Worm (Caenorhabditis elegans): Measurements from ENCODE around the gene E02H4.7.

DNA sequence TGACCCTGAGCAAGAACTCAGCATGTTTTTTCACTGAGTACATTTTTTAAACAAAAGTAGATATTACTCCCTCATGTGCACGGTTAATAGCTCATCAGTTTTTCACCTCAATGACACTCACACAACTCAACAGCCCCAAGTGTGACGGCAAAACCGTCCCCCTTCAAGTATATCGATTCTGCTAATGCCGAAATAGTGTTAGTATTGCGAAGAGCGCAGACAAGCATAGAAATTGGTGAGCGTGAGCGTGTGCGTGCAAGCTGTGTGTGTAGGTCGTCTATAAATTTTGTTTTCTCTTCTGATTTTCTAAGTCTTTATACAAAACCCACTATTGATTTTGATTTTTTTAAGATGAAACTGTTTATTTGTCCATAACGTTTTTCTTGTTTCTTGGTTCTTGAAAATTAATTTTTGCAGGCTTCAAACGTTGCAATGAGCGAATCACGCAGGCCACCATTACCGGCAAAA, 17.7 kb upstream of the E02H4.7 start, which contains the start of gene K04C1.2:
- TF ChIP-seq him-1 (tag; optimal IDR thresholded peaks at IDR 0.05) (no peak), dao-5 (tag; optimal IDR thresholded peaks at IDR 0.05) (no peak)

Data from whole organism, L4/young adult.